Worm (Caenorhabditis elegans): ENCODE data around the gene spp-20.

ce11 chrV:6511121-6511520 is 46.9 kb downstream of the spp-20 start, which contains the start of gene ubh-1:
- TF ChIP-seq fos-1 (tag; optimal IDR thresholded peaks at IDR 0.05) (no peak), egl-27 (tag; optimal IDR thresholded peaks at IDR 0.05) (no peak), nhr-28 (tag; optimal IDR thresholded peaks at IDR 0.05) (no peak)

Data from whole organism, L3 larva.